Fruit fly (Drosophila melanogaster) whole organism, embryonic: Measurements from ENCODE around the gene CG6983.

Source experiments
- Aef1 ChIP-seq: fragments of 200-800 bp; sonication (Bioruptor generic); IDR thresholded peaks from 3 replicates; pipeline ENCODE4 v1.3.6; 2022; ENCODE audit warnings: missing biosample characterization, missing genetic modification characterization
- B-H2 ChIP-seq: fragments of 200-800 bp; sonication (Bioruptor generic); optimal IDR thresholded peaks from 2 replicates; lab custom pipeline; 2018; ENCODE audit warnings: missing biosample characterization, mild to moderate bottlenecking, missing genetic modification characterization
- CG10959 ChIP-seq: fragments of 200-800 bp; sonication (Bioruptor generic); IDR thresholded peaks from 2 replicates; pipeline ENCODE4 v1.3.6; 2022; ENCODE audit warnings: missing biosample characterization, missing genetic modification characterization
- CG12155 ChIP-seq: fragments of 200-800 bp; sonication (Bioruptor generic); optimal IDR thresholded peaks from 3 replicates; lab custom pipeline; 2016; ENCODE audit warnings: missing biosample characterization, missing genetic modification characterization
- CG1233 ChIP-seq: fragments of 200-800 bp; sonication (Bioruptor generic); optimal IDR thresholded peaks from 4 replicates; lab custom pipeline; 2018; ENCODE audit warnings: missing biosample characterization, mild to moderate bottlenecking, missing genetic modification characterization
- CG13894 ChIP-seq: fragments of 200-800 bp; sonication (Bioruptor generic); optimal IDR thresholded peaks from 3 replicates; lab custom pipeline; 2018; ENCODE audit warnings: missing biosample characterization, mild to moderate bottlenecking, missing genetic modification characterization, moderate library complexity
- CG17328 ChIP-seq: fragments of 200-800 bp; sonication (Bioruptor generic); IDR thresholded peaks from 2 replicates; pipeline ENCODE4 v1.3.6; 2022; ENCODE audit warnings: missing biosample characterization, missing genetic modification characterization
- CG18011 ChIP-seq: fragments of 200-800 bp; sonication (Bioruptor generic); optimal IDR thresholded peaks from 2 replicates; lab custom pipeline; 2017; ENCODE audit warnings: missing biosample characterization, missing genetic modification characterization, mild to moderate bottlenecking, moderate library complexity, missing genotype
- CG2129 ChIP-seq: fragments of 200-800 bp; sonication (Bioruptor generic); IDR thresholded peaks from 2 replicates; pipeline ENCODE4 v1.3.6; 2022; ENCODE audit warnings: missing biosample characterization, missing genetic modification characterization; ENCODE audit not compliant: partially characterized antibody
- CG3065 ChIP-seq: fragments of 200-800 bp; sonication (Bioruptor generic); optimal IDR thresholded peaks from 2 replicates; lab custom pipeline; 2016; ENCODE audit warnings: missing biosample characterization, missing genetic modification characterization
- CG3281 ChIP-seq: fragments of 200-800 bp; sonication (Bioruptor generic); optimal IDR thresholded peaks from 3 replicates; lab custom pipeline; 2017; ENCODE audit warnings: missing biosample characterization, mild to moderate bottlenecking, missing genetic modification characterization
- CG34376 ChIP-seq: fragments of 200-800 bp; sonication (Bioruptor generic); optimal IDR thresholded peaks from 2 replicates; lab custom pipeline; 2018; ENCODE audit warnings: missing biosample characterization, mild to moderate bottlenecking, missing genetic modification characterization
- CG5245 ChIP-seq: fragments of 200-800 bp; sonication (Bioruptor generic); optimal IDR thresholded peaks from 3 replicates; lab custom pipeline; 2016; ENCODE audit warnings: missing biosample characterization, missing genetic modification characterization
- CG5953 ChIP-seq: fragments of 200-800 bp; sonication (Bioruptor generic); IDR thresholded peaks from 2 replicates; pipeline ENCODE4 v1.3.6; 2022; ENCODE audit warnings: missing biosample characterization, missing genetic modification characterization
- CG6175 ChIP-seq: fragments of 200-800 bp; sonication (Bioruptor generic); IDR thresholded peaks from 3 replicates; pipeline ENCODE4 v1.3.6; 2022; ENCODE audit warnings: missing biosample characterization, missing genetic modification characterization
- CG6272 ChIP-seq: fragments of 200-800 bp; sonication (Bioruptor generic); IDR thresholded peaks from 2 replicates; pipeline ENCODE4 v1.3.6; 2022; ENCODE audit warnings: missing biosample characterization, missing genetic modification characterization
- CG7372 ChIP-seq: fragments of 200-800 bp; sonication (Bioruptor generic); IDR thresholded peaks from 2 replicates; pipeline ENCODE4 v1.3.6; 2022; ENCODE audit warnings: missing biosample characterization, missing genetic modification characterization
- CG8944 ChIP-seq: fragments of 200-800 bp; sonication (Bioruptor generic); optimal IDR thresholded peaks from 3 replicates; lab custom pipeline; 2016; ENCODE audit warnings: missing biosample characterization, missing genetic modification characterization
- CG9609 ChIP-seq: fragments of 200-800 bp; sonication (Bioruptor generic); optimal IDR thresholded peaks from 3 replicates; lab custom pipeline; 2016; ENCODE audit warnings: missing biosample characterization, missing genetic modification characterization
- CkIIα-i1 ChIP-seq: fragments of 200-800 bp; sonication (Bioruptor generic); IDR thresholded peaks from 2 replicates; pipeline ENCODE4 v1.3.6; 2022; ENCODE audit warnings: missing biosample characterization, missing genetic modification characterization
- Dad ChIP-seq: fragments of 200-800 bp; sonication (Bioruptor generic); optimal IDR thresholded peaks from 3 replicates; lab custom pipeline; 2016; ENCODE audit warnings: missing biosample characterization, missing genetic modification characterization
- Doc3 ChIP-seq: fragments of 200-800 bp; sonication (Bioruptor generic); IDR thresholded peaks from 3 replicates; pipeline ENCODE4 v1.3.6; 2022; ENCODE audit warnings: missing biosample characterization, missing genetic modification characterization; ENCODE audit not compliant: partially characterized antibody
- Hey ChIP-seq: fragments of 200-800 bp; sonication (Bioruptor generic); optimal IDR thresholded peaks from 3 replicates; lab custom pipeline; 2018; ENCODE audit warnings: missing biosample characterization, mild to moderate bottlenecking, missing genetic modification characterization
- Hr51 ChIP-seq, 2 experiments: fragments of 200-800 bp; sonication (Bioruptor generic); optimal IDR thresholded peaks; 2 replicates in 1 of 2; 3 replicates in 1 of 2; lab custom pipeline; 2016 to 2018; ENCODE audit warnings: missing biosample characterization in 2 of 2, missing genetic modification characterization in 2 of 2, mild to moderate bottlenecking in 1 of 2, moderate library complexity in 1 of 2
- MBD-R2 ChIP-seq: fragments of 200-800 bp; sonication (Bioruptor generic); IDR thresholded peaks from 2 replicates; pipeline ENCODE4 v1.3.6; 2022; ENCODE audit warnings: missing biosample characterization, missing genetic modification characterization
- Mad ChIP-seq: fragments of 200-800 bp; sonication (Bioruptor generic); optimal IDR thresholded peaks from 2 replicates; lab custom pipeline; 2016; ENCODE audit warnings: missing biosample characterization, missing genetic modification characterization
- Ptx1 ChIP-seq: fragments of 200-800 bp; sonication (Bioruptor generic); IDR thresholded peaks from 2 replicates; pipeline ENCODE4 v1.3.6; 2022; ENCODE audit warnings: missing biosample characterization, missing genetic modification characterization
- Sry-δ ChIP-seq: fragments of 200-800 bp; sonication (Bioruptor generic); optimal IDR thresholded peaks from 2 replicates; lab custom pipeline; 2016; ENCODE audit warnings: missing biosample characterization, missing genetic modification characterization
- Usf ChIP-seq: fragments of 200-800 bp; sonication (Bioruptor generic); optimal IDR thresholded peaks from 2 replicates; lab custom pipeline; 2017; ENCODE audit warnings: missing genotype, missing biosample characterization, missing genetic modification characterization
- chm ChIP-seq: fragments of 200-800 bp; sonication (Bioruptor generic); IDR thresholded peaks from 2 replicates; pipeline ENCODE4 v1.3.6; 2022; ENCODE audit warnings: missing biosample characterization, missing genetic modification characterization
- croc ChIP-seq: fragments of 200-800 bp; sonication (Bioruptor generic); conservative IDR thresholded peaks from 3 replicates; pipeline ENCODE4 v1.3.6; 2022; ENCODE audit warnings: missing biosample characterization, missing genetic modification characterization
- fd64A ChIP-seq: fragments of 200-800 bp; sonication (Bioruptor generic); optimal IDR thresholded peaks from 3 replicates; lab custom pipeline; 2018; ENCODE audit warnings: missing biosample characterization, mild to moderate bottlenecking, missing genetic modification characterization
- gce ChIP-seq: fragments of 200-800 bp; sonication (Bioruptor generic); IDR thresholded peaks from 3 replicates; pipeline ENCODE4 v1.3.6; 2022; ENCODE audit warnings: missing biosample characterization, missing genetic modification characterization
- grn ChIP-seq: fragments of 200-800 bp; sonication (Bioruptor generic); optimal IDR thresholded peaks from 3 replicates; lab custom pipeline; 2017; ENCODE audit warnings: missing biosample characterization, missing genetic modification characterization
- hth ChIP-seq: fragments of >200 bp; optimal IDR thresholded peaks from 2 replicates; lab custom pipeline; 2017; ENCODE audit warnings: inconsistent platforms
- ind ChIP-seq: fragments of 200-800 bp; sonication (Bioruptor generic); optimal IDR thresholded peaks from 3 replicates; lab custom pipeline; 2016; ENCODE audit warnings: missing biosample characterization, missing genetic modification characterization
- kay ChIP-seq: fragments of 200-800 bp; sonication (Bioruptor generic); optimal IDR thresholded peaks from 2 replicates; lab custom pipeline; 2016; ENCODE audit warnings: missing biosample characterization, missing genetic modification characterization
- lab ChIP-seq: fragments of 200-800 bp; sonication (Bioruptor generic); optimal IDR thresholded peaks from 3 replicates; lab custom pipeline; 2017; ENCODE audit warnings: missing biosample characterization, missing genetic modification characterization, mild to moderate bottlenecking, moderate library complexity, missing genetic modification reagents
- maf-S ChIP-seq: fragments of 200-800 bp; sonication (Bioruptor generic); optimal IDR thresholded peaks from 2 replicates; lab custom pipeline; 2016; ENCODE audit warnings: missing biosample characterization, missing genetic modification characterization
- nau ChIP-seq: fragments of 200-800 bp; sonication (Bioruptor generic); optimal IDR thresholded peaks from 3 replicates; lab custom pipeline; 2017; ENCODE audit warnings: missing biosample characterization, mild to moderate bottlenecking, missing genetic modification characterization, missing genetic modification reagents
- oc ChIP-seq: fragments of 200-800 bp; sonication (Bioruptor generic); optimal IDR thresholded peaks from 2 replicates; lab custom pipeline; 2018; ENCODE audit warnings: missing biosample characterization, mild to moderate bottlenecking, missing genetic modification characterization, moderate library complexity
- onecut ChIP-seq: fragments of 200-800 bp; sonication (Bioruptor generic); IDR thresholded peaks from 2 replicates; pipeline ENCODE4 v1.3.6; 2022; ENCODE audit warnings: missing biosample characterization, missing genetic modification characterization
- peb ChIP-seq: fragments of 200-800 bp; sonication (Bioruptor generic); IDR thresholded peaks from 2 replicates; pipeline ENCODE4 v1.3.6; 2022; ENCODE audit warnings: missing biosample characterization, missing genetic modification characterization
- run ChIP-seq: fragments of 200-800 bp; sonication (Bioruptor generic); optimal IDR thresholded peaks from 3 replicates; lab custom pipeline; 2018; ENCODE audit warnings: missing biosample characterization, mild to moderate bottlenecking, missing genetic modification characterization
- salm ChIP-seq: fragments of 200-800 bp; sonication (Bioruptor generic); optimal IDR thresholded peaks from 2 replicates; lab custom pipeline; 2018; ENCODE audit warnings: missing biosample characterization, mild to moderate bottlenecking, missing genetic modification characterization
- sna ChIP-seq: fragments of 200-800 bp; sonication (Bioruptor generic); IDR thresholded peaks from 2 replicates; pipeline ENCODE4 v1.3.6; 2022; ENCODE audit warnings: missing biosample characterization, missing genetic modification characterization; ENCODE audit not compliant: partially characterized antibody
- twi ChIP-seq: fragments of 200-800 bp; optimal IDR thresholded peaks from 2 replicates; lab custom pipeline; 2019; ENCODE audit warnings: missing biosample characterization, mild to moderate bottlenecking, missing genetic modification characterization, moderate library complexity
- unc-4 ChIP-seq: fragments of 200-800 bp; sonication (Bioruptor generic); IDR thresholded peaks from 2 replicates; pipeline ENCODE4 v1.3.6; 2022; ENCODE audit warnings: missing biosample characterization, missing genetic modification characterization; ENCODE audit not compliant: partially characterized antibody
- wdn ChIP-seq: fragments of 200-800 bp; sonication (Bioruptor generic); IDR thresholded peaks from 2 replicates; pipeline ENCODE4 v1.3.6; 2022; ENCODE audit warnings: missing biosample characterization, missing genetic modification characterization

Gene CG6983

DNA sequence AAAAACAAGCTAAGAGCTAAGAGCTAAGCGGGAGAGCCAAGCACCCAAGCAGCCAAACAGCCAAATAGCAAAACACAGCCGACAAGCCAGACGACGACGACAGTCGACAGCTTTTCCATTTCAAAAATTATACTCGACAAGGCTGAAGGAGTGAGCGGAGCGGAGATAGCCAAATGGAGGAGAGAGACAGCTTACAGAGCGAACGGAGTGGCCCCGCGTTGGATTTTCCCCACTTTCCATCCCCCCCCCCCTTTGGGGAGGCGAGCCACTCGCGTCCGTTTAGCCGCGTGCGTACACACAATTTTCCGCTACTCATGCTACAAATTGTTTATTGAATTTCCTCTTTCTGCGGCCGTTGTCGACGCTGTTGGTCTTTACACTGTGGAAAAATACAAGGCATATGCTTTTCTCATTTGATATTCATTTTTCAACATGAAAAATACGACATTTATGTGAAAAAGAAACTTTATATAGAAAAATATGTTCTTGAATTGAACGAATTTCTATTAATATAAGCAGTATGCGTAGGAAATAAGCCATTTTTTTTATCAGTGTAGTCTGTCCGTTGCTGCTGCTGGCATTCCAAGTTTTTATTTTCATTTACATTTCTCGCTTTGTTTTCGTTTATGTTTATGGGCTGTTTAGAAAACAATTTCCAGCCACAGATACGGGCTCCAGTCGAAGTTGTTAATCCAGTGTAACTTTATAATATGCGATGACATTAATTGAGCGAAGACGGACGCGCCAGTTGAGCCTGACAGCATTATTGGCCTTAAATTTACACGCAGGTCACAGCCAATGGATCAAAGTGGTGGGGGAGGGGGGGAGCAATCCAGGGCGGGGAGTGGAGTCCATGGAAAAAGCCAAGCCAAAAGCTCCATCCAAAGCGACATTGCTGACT lies 8.9 kb upstream of the CG6983 start (continued):
- TF ChIP-seq hth (lab: Kevin White, UChicago) (no peak), CG8944 (GFP tag; lab: Kevin White, UChicago) (peak; percentile 96), CG7372 (peak; percentile 96), peb (peak; percentile 97), nau (GFP tag; lab: Kevin White, UChicago) (peak; percentile 98), chm (GFP tag; lab: Robert Waterston, UW) (peak; percentile 98), ind (peak; percentile 98), run (tag; lab: Kevin White, UChicago) (peak; percentile 99), CG1233 (GFP tag; lab: Kevin White, UChicago) (peak; percentile 94), Dad (peak; percentile 97), kay (GFP tag; lab: Kevin White, UChicago) (peak; percentile 94), CG3281 (peak; percentile 97), wdn (GFP tag; lab: Robert Waterston, UW) (peak; percentile 95), onecut (GFP tag; lab: Robert Waterston, UW) (peak; percentile 95), unc-4 (GFP tag; lab: Robert Waterston, UW) (no peak), CG6175 (peak; percentile 91), gce (GFP tag; lab: Robert Waterston, UW) (peak; percentile 98), Hey (tag; lab: Kevin White, UChicago) (peak; percentile 80), sna (peak; percentile 42; the same call in 1 of the 2 replicates), Hr51 (GFP tag; optimal IDR thresholded peaks at IDR 0.05; lab: Kevin White, UChicago) (peak; percentile 97 to 99), B-H2 (GFP tag; lab: Kevin White, UChicago) (peak; percentile 90), lab (peak; percentile 98), CG3065 (GFP tag; lab: Kevin White, UChicago) (peak; percentile 97), Mad (GFP tag; lab: Kevin White, UChicago) (peak; percentile 97), CG13894 (peak; percentile 92), CG34376 (GFP tag; lab: Kevin White, UChicago) (peak; percentile 86), Doc3 (GFP tag; lab: Robert Waterston, UW) (0 out of 3 replicates have a peak, but pooled peaks have one; percentile 8), Usf (peak; percentile 90), CG12155 (GFP tag; lab: Kevin White, UChicago) (peak; percentile 97), Aef1 (GFP tag; lab: Robert Waterston, UW) (peak; percentile 95), fd64A (GFP tag; lab: Kevin White, UChicago) (peak; percentile 99), CG6272 (GFP tag; lab: Robert Waterston, UW) (peak; percentile 95), CG2129 (GFP tag; lab: Robert Waterston, UW) (no peak), CG9609 (GFP tag; lab: Kevin White, UChicago) (peak; percentile 96), oc (tag; lab: Kevin White, UChicago) (peak; percentile 99), CG5953 (GFP tag; lab: Robert Waterston, UW) (peak; percentile 97), grn (GFP tag; lab: Kevin White, UChicago) (peak; percentile 93), maf-S (peak; percentile 96), twi (tag; lab: Kevin White, UChicago) (peak; percentile 97), CkIIα-i1 (GFP tag; lab: Robert Waterston, UW) (peak; percentile 91), CG18011 (peak; percentile 89), CG17328 (GFP tag; lab: Robert Waterston, UW) (peak; percentile 99), Sry-δ (GFP tag; lab: Kevin White, UChicago) (peak; percentile 71), CG5245 (GFP tag; lab: Kevin White, UChicago) (peak; percentile 98), CG10959 (GFP tag; lab: Robert Waterston, UW) (peak; percentile 97), croc (peak; percentile 98), MBD-R2 (GFP tag; lab: Robert Waterston, UW) (peak; percentile 92), Ptx1 (peak; percentile 98), salm (tag; lab: Kevin White, UChicago) (peak; percentile 99)
